Fruit fly (Drosophila melanogaster): ENCODE results near the gene COX6CL.
A peak's percentile ranks its signal among the peaks of the same experiment; 100 is the strongest.

The COX6CL gene

dm6 chr2L:5797977-5798376 lies 20.3 kb downstream of the COX6CL start (continued):
- TF ChIP-seq CG10209 (GFP tag; optimal IDR thresholded peaks at IDR 0.05), result peak; percentile 68
- no peak for TF ChIP-seq Ada2b (GFP tag; IDR thresholded peaks at IDR 0.05)
- peak; percentile 72 for TF ChIP-seq HHEX (GFP tag; optimal IDR thresholded peaks at IDR 0.05)
- TF ChIP-seq Sry-β (GFP tag; optimal IDR thresholded peaks at IDR 0.05), result no peak
- no peak for TF ChIP-seq hbn (GFP tag; IDR thresholded peaks at IDR 0.05; ENCODE audit: partially characterized antibody)
- TF ChIP-seq wek (GFP tag; optimal IDR thresholded peaks at IDR 0.05), result no peak
- TF ChIP-seq Nf-YB (GFP tag; optimal IDR thresholded peaks at IDR 0.05), result peak; percentile 4
- TF ChIP-seq gcm2 (GFP tag; optimal IDR thresholded peaks at IDR 0.05), result no peak
- TF ChIP-seq lmd (GFP tag; IDR thresholded peaks at IDR 0.05), result no peak
- no peak for TF ChIP-seq CTCF (GFP tag; optimal IDR thresholded peaks at IDR 0.05)
- TF ChIP-seq CG14710 (tag; optimal IDR thresholded peaks at IDR 0.05), result peak; percentile 2
- TF ChIP-seq HmgD (GFP tag; optimal IDR thresholded peaks at IDR 0.05), result no peak
- no peak for TF ChIP-seq Oaz (GFP tag; IDR thresholded peaks at IDR 0.05)
- no peak for TF ChIP-seq sna (GFP tag; IDR thresholded peaks at IDR 0.05; ENCODE audit: partially characterized antibody)
- no peak for TF ChIP-seq ERR (GFP tag; optimal IDR thresholded peaks at IDR 0.05)
- no peak for TF ChIP-seq Ets97D (GFP tag; optimal IDR thresholded peaks at IDR 0.05)
- TF ChIP-seq Oli (tag; optimal IDR thresholded peaks at IDR 0.05), result peak; percentile 38
- TF ChIP-seq Usf (GFP tag; optimal IDR thresholded peaks at IDR 0.05), result no peak
- TF ChIP-seq schlank (tag; optimal IDR thresholded peaks at IDR 0.05), result peak; percentile 46
- TF ChIP-seq gce (GFP tag; IDR thresholded peaks at IDR 0.05), result no peak
- TF ChIP-seq CG8281 (tag; optimal IDR thresholded peaks at IDR 0.05), result peak; percentile 26
- no peak for TF ChIP-seq Scr (GFP tag; IDR thresholded peaks at IDR 0.05; ENCODE audit: partially characterized antibody)
- no peak for TF ChIP-seq Spps (tag; optimal IDR thresholded peaks at IDR 0.05)
- TF ChIP-seq CG1602 (GFP tag; optimal IDR thresholded peaks at IDR 0.05), result peak; percentile 10
- TF ChIP-seq CG3407 (GFP tag; optimal IDR thresholded peaks at IDR 0.05), result peak; percentile 37
- no peak for TF ChIP-seq sc (optimal IDR thresholded peaks at IDR 0.05)
- TF ChIP-seq sc (GFP tag; optimal IDR thresholded peaks at IDR 0.05), result no peak
- no peak for TF ChIP-seq D (optimal IDR thresholded peaks at IDR 0.05)
- TF ChIP-seq D (GFP tag; optimal IDR thresholded peaks at IDR 0.05), result no peak
- no peak for TF ChIP-seq insv (GFP tag; optimal IDR thresholded peaks at IDR 0.05)
- TF ChIP-seq Six4 (GFP tag; optimal IDR thresholded peaks at IDR 0.05), result no peak
- no peak for TF ChIP-seq yki (optimal IDR thresholded peaks at IDR 0.05)
- TF ChIP-seq unpg (GFP tag; optimal IDR thresholded peaks at IDR 0.05), result peak; percentile 73
- TF ChIP-seq CG2889 (GFP tag; IDR thresholded peaks at IDR 0.05), result no peak
- peak; percentile 61 for TF ChIP-seq CG15011 (GFP tag; optimal IDR thresholded peaks at IDR 0.05)
- TF ChIP-seq crp (GFP tag; optimal IDR thresholded peaks at IDR 0.05), result no peak
- TF ChIP-seq chif (GFP tag; optimal IDR thresholded peaks at IDR 0.05), result peak in 1 of 2 experiments; percentile 30
- no peak for TF ChIP-seq CG14050 (GFP tag; IDR thresholded peaks at IDR 0.05)
- no peak for TF ChIP-seq prd (optimal IDR thresholded peaks at IDR 0.05)
- TF ChIP-seq prd (GFP tag; IDR thresholded peaks at IDR 0.05), result no peak
- no peak for TF ChIP-seq CG30020 (tag; optimal IDR thresholded peaks at IDR 0.05)
- TF ChIP-seq Stat92E (GFP tag; optimal IDR thresholded peaks at IDR 0.05), result no peak
- no peak for TF ChIP-seq eve (GFP tag; optimal IDR thresholded peaks at IDR 0.05)
- peak; percentile 28 for TF ChIP-seq CG6765 (GFP tag; optimal IDR thresholded peaks at IDR 0.05)
- no peak for TF ChIP-seq CG18262 (tag; optimal IDR thresholded peaks at IDR 0.05)
- no peak for TF ChIP-seq pros (GFP tag; optimal IDR thresholded peaks at IDR 0.05)
- no peak for TF ChIP-seq bbx (GFP tag; IDR thresholded peaks at IDR 0.05; ENCODE audit: partially characterized antibody)
- no peak for TF ChIP-seq Drgx (GFP tag; IDR thresholded peaks at IDR 0.05)
- no peak for TF ChIP-seq Ssrp (tag; optimal IDR thresholded peaks at IDR 0.05)
- no peak for TF ChIP-seq CG11560 (tag; IDR thresholded peaks at IDR 0.05)
- TF ChIP-seq cad (GFP tag; optimal IDR thresholded peaks at IDR 0.05), result no peak
- no peak for TF ChIP-seq Atf-2 (GFP tag; optimal IDR thresholded peaks at IDR 0.05)
- TF ChIP-seq trh (GFP tag; optimal IDR thresholded peaks at IDR 0.05), result peak; percentile 47

All from whole organism, embryonic.